Fruit fly (Drosophila melanogaster) whole organism, wandering third instar larva: ENCODE measurements around the gene CG5646.

Experiments used
- Abd-B ChIP-seq: fragments of >200 bp; optimal IDR thresholded peaks from 2 replicates; lab custom pipeline; 2017; ENCODE audit warnings: missing biosample characterization, missing genetic modification characterization
- CG32264 ChIP-seq: fragments of 200-800 bp; sonication (Bioruptor generic); optimal IDR thresholded peaks from 2 replicates; lab custom pipeline; 2016; ENCODE audit warnings: missing biosample characterization, missing genetic modification characterization
- CG9705 ChIP-seq: fragments of 200-800 bp; sonication (Bioruptor generic); optimal IDR thresholded peaks from 2 replicates; lab custom pipeline; 2018; ENCODE audit warnings: missing biosample characterization, mild to moderate bottlenecking, missing genetic modification characterization
- CrebA ChIP-seq: fragments of 200-800 bp; sonication (Bioruptor generic); optimal IDR thresholded peaks from 2 replicates; lab custom pipeline; 2016; ENCODE audit warnings: missing biosample characterization, mild to moderate bottlenecking, missing genetic modification characterization, borderline replicate concordance
- Dif ChIP-seq: fragments of 200-275, 200-300 bp; sonication (Bioruptor generic); optimal IDR thresholded peaks from 2 replicates; lab custom pipeline; 2018; ENCODE audit warnings: missing biosample characterization, missing genetic modification characterization; ENCODE audit not compliant: partially characterized antibody
- GATAd ChIP-seq: sonication (Bioruptor generic); optimal IDR thresholded peaks from 2 replicates; lab custom pipeline; 2016; ENCODE audit warnings: missing biosample characterization, missing genetic modification characterization
- HLH106 ChIP-seq: fragments of 200-800 bp; optimal IDR thresholded peaks from 3 replicates; lab custom pipeline; 2019; ENCODE audit warnings: missing biosample characterization, mild to moderate bottlenecking, missing genetic modification characterization, moderate library complexity
- Hnf4 ChIP-seq: fragments of 200-800 bp; sonication (Bioruptor generic); optimal IDR thresholded peaks from 2 replicates; lab custom pipeline; 2016; ENCODE audit warnings: missing biosample characterization, mild to moderate bottlenecking, missing genetic modification characterization
- Hr78 ChIP-seq: fragments of >200 bp; optimal IDR thresholded peaks from 2 replicates; lab custom pipeline; 2017; ENCODE audit warnings: missing biosample characterization, missing genetic modification characterization
- Hr83 ChIP-seq: fragments of 200-300 bp; sonication (Bioruptor generic); optimal IDR thresholded peaks from 2 replicates; lab custom pipeline; 2016; ENCODE audit warnings: missing biosample characterization, mild to moderate bottlenecking, missing genetic modification characterization, moderate library complexity; ENCODE audit not compliant: poor library complexity, severe bottlenecking
- Jra ChIP-seq: sonication (Bioruptor generic); optimal IDR thresholded peaks from 2 replicates; lab custom pipeline; 2016; ENCODE audit warnings: missing biosample characterization, missing genetic modification characterization
- Mio ChIP-seq: sonication (Bioruptor generic); optimal IDR thresholded peaks from 2 replicates; lab custom pipeline; 2016; ENCODE audit warnings: missing biosample characterization, missing genetic modification characterization
- Myc ChIP-seq: fragments of >200 bp; optimal IDR thresholded peaks from 2 replicates; lab custom pipeline; 2017
- N ChIP-seq: fragments of >200 bp; optimal IDR thresholded peaks from 2 replicates; lab custom pipeline; 2018; ENCODE audit warnings: missing biosample characterization, missing external identifiers, missing genetic modification characterization
- OdsH ChIP-seq: fragments of 200-800 bp; sonication (Bioruptor generic); optimal IDR thresholded peaks from 2 replicates; lab custom pipeline; 2016; ENCODE audit warnings: missing biosample characterization, mild to moderate bottlenecking, missing genetic modification characterization
- Rel ChIP-seq, 2 experiments: fragments of 200-800 bp; sonication (Bioruptor generic) in 1 of 2; optimal IDR thresholded peaks; 2 replicates in 1 of 2; 3 replicates in 1 of 2; lab custom pipeline; 2016 to 2019; ENCODE audit warnings: mild to moderate bottlenecking in 2 of 2, missing biosample characterization in 2 of 2, missing genetic modification characterization in 2 of 2, moderate library complexity in 1 of 2
- Sp1 ChIP-seq: fragments of 200-800 bp; sonication (Bioruptor generic); optimal IDR thresholded peaks from 3 replicates; lab custom pipeline; 2019; ENCODE audit warnings: missing biosample characterization, mild to moderate bottlenecking, missing genetic modification characterization, moderate library complexity
- Vsx2 ChIP-seq: fragments of 200-300, 225-300 bp; sonication (Bioruptor generic); optimal IDR thresholded peaks from 2 replicates; lab custom pipeline; 2018; ENCODE audit warnings: missing biosample characterization, missing genetic modification characterization; ENCODE audit not compliant: partially characterized antibody
- br ChIP-seq: fragments of 200-800 bp; sonication (Bioruptor generic); optimal IDR thresholded peaks from 2 replicates; lab custom pipeline; 2016; ENCODE audit warnings: missing biosample characterization, missing genetic modification characterization
- brk ChIP-seq: fragments of 200-800 bp; sonication (Bioruptor generic); optimal IDR thresholded peaks from 2 replicates; lab custom pipeline; 2016; ENCODE audit warnings: missing biosample characterization, mild to moderate bottlenecking, missing genetic modification characterization
- dmrt93B ChIP-seq: fragments of 200-800 bp; sonication (Bioruptor generic); optimal IDR thresholded peaks from 2 replicates; lab custom pipeline; 2018; ENCODE audit warnings: missing biosample characterization, mild to moderate bottlenecking, missing genetic modification characterization
- dsf ChIP-seq: sonication (Bioruptor generic); optimal IDR thresholded peaks from 2 replicates; lab custom pipeline; 2016; ENCODE audit warnings: missing biosample characterization, missing genetic modification characterization, borderline replicate concordance
- ey ChIP-seq: fragments of 200-800 bp; sonication (Bioruptor generic); optimal IDR thresholded peaks from 2 replicates; lab custom pipeline; 2016; ENCODE audit warnings: missing biosample characterization, missing genetic modification characterization
- foxo ChIP-seq, 2 experiments: fragments of 200-800 bp; sonication (Bioruptor generic); optimal IDR thresholded peaks; 2 replicates in 1 of 2; 3 replicates in 1 of 2; lab custom pipeline; 2016 to 2017; ENCODE audit warnings: missing biosample characterization in 2 of 2, missing genetic modification characterization in 2 of 2
- fru ChIP-seq: fragments of 200-800 bp; sonication (Bioruptor generic); optimal IDR thresholded peaks from 3 replicates; lab custom pipeline; 2016; ENCODE audit warnings: missing biosample characterization, mild to moderate bottlenecking, missing genetic modification characterization
- h ChIP-seq: fragments of 200-800 bp; sonication (Bioruptor generic); optimal IDR thresholded peaks from 3 replicates; lab custom pipeline; 2016; ENCODE audit warnings: missing biosample characterization, mild to moderate bottlenecking, missing genetic modification characterization
- jim ChIP-seq: fragments of 175-275, 200-325 bp; sonication (Bioruptor generic); optimal IDR thresholded peaks from 2 replicates; lab custom pipeline; 2016; ENCODE audit warnings: missing biosample characterization, mild to moderate bottlenecking, missing genetic modification characterization
- psq ChIP-seq: fragments of 200-800 bp; sonication (Bioruptor generic); optimal IDR thresholded peaks from 3 replicates; lab custom pipeline; 2017; ENCODE audit warnings: missing biosample characterization, mild to moderate bottlenecking, missing genetic modification characterization, moderate library complexity
- rgr ChIP-seq: fragments of 200-800 bp; sonication (Bioruptor generic); optimal IDR thresholded peaks from 3 replicates; lab custom pipeline; 2016; ENCODE audit warnings: missing biosample characterization, mild to moderate bottlenecking, missing genetic modification characterization
- sage ChIP-seq: fragments of 200-800 bp; sonication (Bioruptor generic); optimal IDR thresholded peaks from 2 replicates; lab custom pipeline; 2016; ENCODE audit warnings: missing biosample characterization, mild to moderate bottlenecking, missing genetic modification characterization
- sv ChIP-seq: fragments of 200-800 bp; sonication (Bioruptor generic); optimal IDR thresholded peaks from 3 replicates; lab custom pipeline; 2016; ENCODE audit warnings: missing biosample characterization, missing genetic modification characterization
- tai ChIP-seq: sonication (Bioruptor generic); optimal IDR thresholded peaks from 2 replicates; lab custom pipeline; 2016; ENCODE audit warnings: missing biosample characterization, missing genetic modification characterization
- usp ChIP-seq: fragments of >200 bp; optimal IDR thresholded peaks from 2 replicates; lab custom pipeline; 2017; ENCODE audit warnings: missing biosample characterization, missing genetic modification characterization
- woc ChIP-seq: sonication (Bioruptor generic); optimal IDR thresholded peaks from 2 replicates; lab custom pipeline; 2016; ENCODE audit warnings: missing biosample characterization, mild to moderate bottlenecking, missing genetic modification characterization

Gene CG5646

DNA sequence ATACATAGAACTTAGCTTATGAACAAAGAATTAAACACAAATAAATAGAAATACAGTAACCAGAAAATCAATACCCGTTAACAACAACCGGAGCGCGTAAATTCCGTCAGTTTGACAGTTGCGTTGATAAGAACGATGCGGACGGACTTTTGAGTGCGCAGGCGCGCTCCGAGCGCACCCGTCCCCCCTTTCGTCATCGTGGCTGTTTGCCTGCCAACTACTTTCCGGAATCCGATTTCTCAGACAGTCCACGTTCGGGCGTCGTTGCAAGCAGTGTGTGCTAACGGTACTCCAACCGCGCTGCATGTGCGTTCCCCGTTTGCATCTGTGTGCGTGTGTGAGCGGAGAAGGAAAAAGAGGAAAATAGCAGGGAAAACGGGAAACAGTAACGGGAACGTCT, 46.9 kb upstream of the CG5646 start:
- TF ChIP-seq brk (GFP tag; lab: Kevin White, UChicago) (no peak), Myc (lab: Kevin White, UChicago) (no peak), Dif (GFP tag; lab: Kevin White, UChicago) (no peak), dmrt93B (GFP tag; lab: Kevin White, UChicago) (no peak), Hnf4 (no peak), tai (GFP tag; lab: Kevin White, UChicago) (no peak), Rel (GFP tag; optimal IDR thresholded peaks at IDR 0.05; lab: Kevin White, UChicago) (no peak), Rel (tag; optimal IDR thresholded peaks at IDR 0.05; lab: Kevin White, UChicago) (no peak), N (GFP tag; lab: Kevin White, UChicago) (no peak), Jra (GFP tag; lab: Kevin White, UChicago) (no peak), CG32264 (GFP tag; lab: Kevin White, UChicago) (no peak), Hr78 (GFP tag; lab: Kevin White, UChicago) (no peak), OdsH (GFP tag; lab: Kevin White, UChicago) (no peak), GATAd (no peak), usp (no peak), rgr (GFP tag; lab: Kevin White, UChicago) (no peak), br (GFP tag; lab: Kevin White, UChicago) (no peak)

DNA sequence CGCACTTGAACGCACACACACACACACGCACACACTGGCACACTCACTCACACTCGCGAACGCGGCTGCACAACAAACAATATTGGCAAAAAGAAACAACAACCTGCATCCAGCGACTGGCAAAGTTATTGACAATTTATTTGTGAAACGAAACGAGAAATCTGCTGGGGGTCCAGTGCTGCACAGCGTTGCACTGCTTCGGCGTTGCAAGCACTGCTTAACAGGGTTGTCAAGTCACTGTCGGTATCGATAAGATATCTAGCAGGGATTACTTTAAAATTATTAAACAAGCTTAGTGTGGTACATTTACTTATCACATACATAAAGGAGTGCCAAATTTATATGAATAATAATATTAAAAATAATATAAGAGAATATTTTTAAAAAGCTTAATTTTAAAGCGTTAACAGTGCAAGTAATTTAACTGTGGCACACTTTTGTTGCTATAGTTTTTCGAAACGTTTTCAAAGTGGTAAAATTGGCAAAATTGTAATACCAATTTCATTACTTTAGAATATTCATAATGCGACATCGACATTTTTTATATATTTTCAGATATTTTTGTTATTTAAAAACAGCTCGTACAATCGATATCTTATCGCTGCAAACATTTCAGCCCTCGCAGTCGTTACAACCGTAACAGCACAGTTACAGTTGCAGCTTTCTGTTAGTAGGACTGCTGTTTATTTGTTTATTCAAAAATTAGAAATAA, 46.3 kb upstream of the CG5646 start, which contains the start of the genes dsd and Tusp:
TSS of gene dsd (minus strand) at position 179 of the 712 bp plus-strand sequence.
TSS of gene Tusp (plus strand) at position 662 of the 712 bp plus-strand sequence.
- TF ChIP-seq br (GFP tag; lab: Kevin White, UChicago) (peak; percentile 73), dsf (GFP tag; lab: Kevin White, UChicago) (peak; percentile 12), rgr (GFP tag; lab: Kevin White, UChicago) (peak; percentile 82), foxo (GFP tag; optimal IDR thresholded peaks at IDR 0.05; lab: Kevin White, UChicago) (peak in 1 of 2 experiments; percentile 85), CG9705 (GFP tag; lab: Kevin White, UChicago) (peak; percentile 60), Jra (GFP tag; lab: Kevin White, UChicago) (peak; percentile 46), Myc (lab: Kevin White, UChicago) (no peak), Hr83 (GFP tag; lab: Kevin White, UChicago) (peak; percentile 94), Hr78 (GFP tag; lab: Kevin White, UChicago) (no peak), h (GFP tag; lab: Kevin White, UChicago) (peak; percentile 79), N (GFP tag; lab: Kevin White, UChicago) (no peak), Rel (GFP tag; optimal IDR thresholded peaks at IDR 0.05; lab: Kevin White, UChicago) (no peak), Rel (tag; optimal IDR thresholded peaks at IDR 0.05; lab: Kevin White, UChicago) (peak; percentile 71), Vsx2 (GFP tag; lab: Kevin White, UChicago) (no peak), Mio (GFP tag; lab: Kevin White, UChicago) (peak; percentile 27), sv (GFP tag; lab: Kevin White, UChicago) (peak; percentile 82), Sp1 (GFP tag; lab: Kevin White, UChicago) (peak; percentile 60), Hnf4 (peak; percentile 90), Abd-B (GFP tag; lab: Kevin White, UChicago) (no peak), woc (GFP tag; lab: Kevin White, UChicago) (peak; percentile 67), CrebA (GFP tag; lab: Kevin White, UChicago) (peak; percentile 2), tai (GFP tag; lab: Kevin White, UChicago) (no peak), GATAd (peak; percentile 68), psq (GFP tag; lab: Kevin White, UChicago) (peak; percentile 71), fru (peak; percentile 72), OdsH (GFP tag; lab: Kevin White, UChicago) (peak; percentile 57), ey (peak; percentile 58), brk (GFP tag; lab: Kevin White, UChicago) (peak; percentile 55), HLH106 (tag; lab: Kevin White, UChicago) (peak; percentile 75), dmrt93B (GFP tag; lab: Kevin White, UChicago) (peak; percentile 66), sage (GFP tag; lab: Kevin White, UChicago) (no peak), jim (GFP tag; lab: Kevin White, UChicago) (peak; percentile 79)
- TF ChIP-seq, all 38 proteins: peak for 24
